Worm (Caenorhabditis elegans) whole organism, young adult: ENCODE measurements around the gene droe-4.

ENCODE experiments used
- B0035.1 ChIP-seq: sonication (generic microtip); optimal IDR thresholded peaks from 2 replicates; lab custom pipeline; 2016; ENCODE audit warnings: missing genetic modification characterization, mild to moderate bottlenecking, missing compliant biosample characterization, missing genotype, missing genetic modification reagents
- D2030.7 ChIP-seq: fragments of 200-800 bp; sonication (Bioruptor generic); IDR thresholded peaks from 2 replicates; pipeline ENCODE4 v1.3.6; 2022; ENCODE audit warnings: missing genetic modification reagents, missing genetic modification characterization, missing compliant biosample characterization
- F37B4.10 ChIP-seq: fragments of 200-800 bp; sonication (Bioruptor generic); IDR thresholded peaks from 2 replicates; pipeline ENCODE4 v1.3.6; 2022; ENCODE audit warnings: missing genetic modification characterization, missing compliant biosample characterization
- T07F8.4 ChIP-seq: sonication (generic microtip); optimal IDR thresholded peaks from 2 replicates; lab custom pipeline; 2016; ENCODE audit warnings: mild to moderate bottlenecking, missing genetic modification characterization, moderate library complexity, missing compliant biosample characterization
- efl-1 ChIP-seq: fragments of 150-350 bp; optimal IDR thresholded peaks from 2 replicates; lab custom pipeline; 2014; ENCODE audit warnings: missing biosample characterization, missing genetic modification reagents, missing genetic modification characterization
- mel-28 ChIP-seq: sonication (generic microtip); optimal IDR thresholded peaks from 2 replicates; lab custom pipeline; 2016; ENCODE audit warnings: borderline replicate concordance, mild to moderate bottlenecking, missing genetic modification characterization, missing compliant biosample characterization
- nhr-179 ChIP-seq: sonication (generic microtip); optimal IDR thresholded peaks from 2 replicates; lab custom pipeline; 2016; ENCODE audit warnings: mild to moderate bottlenecking, missing genetic modification characterization, missing compliant biosample characterization

DNA sequence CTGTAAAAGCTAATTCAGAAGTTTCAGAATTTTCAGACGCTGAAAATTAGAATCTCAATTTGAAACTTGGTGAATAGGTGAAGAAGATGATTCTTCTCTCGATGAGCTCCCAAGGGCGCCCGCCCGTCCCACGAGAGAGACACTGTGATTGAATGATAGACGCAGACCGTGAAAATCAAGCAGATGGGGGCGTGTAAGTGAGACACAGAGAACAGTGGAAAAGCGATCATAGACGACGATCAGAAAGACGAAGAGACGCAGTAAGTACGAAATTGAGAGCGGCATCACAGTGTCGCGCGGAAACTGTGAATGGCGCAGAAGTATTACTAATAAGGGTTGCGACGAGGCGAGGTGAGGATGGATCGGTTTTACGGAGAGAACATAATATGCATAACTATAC lies 9.9 kb downstream of the droe-4 start:
- no peak for TF ChIP-seq efl-1 (GFP tag; lab: Kevin White, UChicago)
- TF ChIP-seq D2030.7 (GFP tag; lab: Robert Waterston, UW) = no peak
- TF ChIP-seq nhr-179 = no peak
- no peak for TF ChIP-seq F37B4.10
- no peak for TF ChIP-seq B0035.1 (tag; lab: Kevin White, UChicago)
- TF ChIP-seq mel-28 = no peak
- no peak for TF ChIP-seq T07F8.4 (tag; lab: Kevin White, UChicago)
